Fruit fly (Drosophila melanogaster) Kc167 (cell line): ENCODE results near the gene Nipsnap.

Experiments
- Myc ChIP-seq: fragments of >200 bp; optimal IDR thresholded peaks from 2 replicates; lab custom pipeline; 2017; ENCODE audit warnings: missing external identifiers
- h ChIP-seq: fragments of >200 bp; optimal IDR thresholded peaks from 3 replicates; lab custom pipeline; 2018; ENCODE audit warnings: missing external identifiers

- TF ChIP-seq Myc (lab: Kevin White, UChicago) (no peak), h (no peak)
Measured at dm6 chrX:16104738-16105426, 31.5 kb upstream of the Nipsnap start, which contains the start of the genes CG42353 and CG42354.
